Fruit fly (Drosophila melanogaster): ENCODE data around the gene CG43102.

CG43102 gene

dm6 chr3R:17725558-17725957 lies 68.7 kb downstream of the CG43102 start, which contains the start of gene Lgr1:
Gene Lgr1, plus strand, starts transcription at chr3R:17725777.
- TF ChIP-seq CG7368 (GFP tag; optimal IDR thresholded peaks at IDR 0.05) (no peak), Lpt (GFP tag; optimal IDR thresholded peaks at IDR 0.05) (no peak), Eip93F (GFP tag; optimal IDR thresholded peaks at IDR 0.05) (no peak), vri (GFP tag; optimal IDR thresholded peaks at IDR 0.05) (no peak), eg (GFP tag; IDR thresholded peaks at IDR 0.05) (no peak), acj6 (GFP tag; optimal IDR thresholded peaks at IDR 0.05) (no peak), net (GFP tag; optimal IDR thresholded peaks at IDR 0.05) (no peak), Hr38 (GFP tag; optimal IDR thresholded peaks at IDR 0.05) (no peak), CG6808 (GFP tag; optimal IDR thresholded peaks at IDR 0.05) (no peak), CG6854 (GFP tag; optimal IDR thresholded peaks at IDR 0.05) (no peak), Met (GFP tag; optimal IDR thresholded peaks at IDR 0.05) (no peak), CG34406 (GFP tag; optimal IDR thresholded peaks at IDR 0.05) (no peak), ss (GFP tag; optimal IDR thresholded peaks at IDR 0.05) (no peak), CG6276 (GFP tag; optimal IDR thresholded peaks at IDR 0.05) (no peak), CG31627 (GFP tag; optimal IDR thresholded peaks at IDR 0.05) (no peak), CG8119 (GFP tag; IDR thresholded peaks at IDR 0.05) (no peak), fd85E (GFP tag; optimal IDR thresholded peaks at IDR 0.05) (no peak), CG6792 (GFP tag; optimal IDR thresholded peaks at IDR 0.05) (no peak), Gug (GFP tag; IDR thresholded peaks at IDR 0.05) (no peak)

- TF ChIP-seq topi (GFP tag; optimal IDR thresholded peaks at IDR 0.05): no peak
- no peak for TF ChIP-seq ss (GFP tag; optimal IDR thresholded peaks at IDR 0.05)
- no peak for TF ChIP-seq CG34406 (GFP tag; optimal IDR thresholded peaks at IDR 0.05)
- no peak for TF ChIP-seq Hr38 (GFP tag; optimal IDR thresholded peaks at IDR 0.05)
- TF ChIP-seq Met (GFP tag; optimal IDR thresholded peaks at IDR 0.05): no peak
- no peak for TF ChIP-seq CG6163 (GFP tag; IDR thresholded peaks at IDR 0.05)
- no peak for TF ChIP-seq CG8319 (GFP tag; optimal IDR thresholded peaks at IDR 0.05)
- TF ChIP-seq CG10631 (GFP tag; optimal IDR thresholded peaks at IDR 0.05): no peak
- no peak for TF ChIP-seq Sox14 (GFP tag; optimal IDR thresholded peaks at IDR 0.05)
- TF ChIP-seq OdsH (GFP tag; optimal IDR thresholded peaks at IDR 0.05): no peak
- TF ChIP-seq CG10669 (GFP tag; optimal IDR thresholded peaks at IDR 0.05): no peak
- no peak for TF ChIP-seq Eip75B (GFP tag; optimal IDR thresholded peaks at IDR 0.05)
- TF ChIP-seq CG6854 (GFP tag; optimal IDR thresholded peaks at IDR 0.05): no peak
- TF ChIP-seq eg (GFP tag; IDR thresholded peaks at IDR 0.05): no peak
- no peak for TF ChIP-seq Ets21C (GFP tag; optimal IDR thresholded peaks at IDR 0.05)
- no peak for TF ChIP-seq fd59A (GFP tag; optimal IDR thresholded peaks at IDR 0.05)
- no peak for TF ChIP-seq net (GFP tag; optimal IDR thresholded peaks at IDR 0.05)
These were observed 69.3 kb downstream of the CG43102 start, which contains the start of gene Atg8b for dm6 chr3R:17724963-17725362. Gene Atg8b, minus strand, starts transcription at chr3R:17725063.

- TF ChIP-seq Eip78C (GFP tag) (peak; percentile 18), svp (GFP tag) (no peak)
These were observed 75.3 kb downstream of the CG43102 start, which contains the start of gene Pxt for dm6 chr3R:17718760-17719625. Gene Pxt, plus strand, starts transcription at chr3R:17719454.

All from whole organism, prepupa.